Worm (Caenorhabditis elegans): Measurements from ENCODE around the gene F53E4.2.

F53E4.2 gene

ce11 chrV:15658262-15659060 is 4.2 kb downstream of the F53E4.2 start:
- peak; percentile 11 for TF ChIP-seq F13H6.1 (tag; optimal IDR thresholded peaks at IDR 0.05)
- TF ChIP-seq nhr-77 (tag; optimal IDR thresholded peaks at IDR 0.05): no peak

ce11 chrV:15661003-15661402 is 6.8 kb downstream of the F53E4.2 start:
- TF ChIP-seq skn-1 (tag; optimal IDR thresholded peaks at IDR 0.05): no peak
- TF ChIP-seq ztf-1 (GFP tag; conservative IDR thresholded peaks at IDR 0.05): no peak
- TF ChIP-seq sma-3 (GFP tag; optimal IDR thresholded peaks at IDR 0.05): peak; percentile 32
- no peak for TF ChIP-seq nhr-77 (tag; optimal IDR thresholded peaks at IDR 0.05)
- TF ChIP-seq sma-9 (GFP tag; optimal IDR thresholded peaks at IDR 0.05): peak; percentile 73
- no peak for TF ChIP-seq sma-9 (tag; optimal IDR thresholded peaks at IDR 0.05)
- TF ChIP-seq ceh-16 (tag; optimal IDR thresholded peaks at IDR 0.05): peak; percentile 75
- TF ChIP-seq blmp-1 (tag; optimal IDR thresholded peaks at IDR 0.05; ENCODE audit: insufficient read depth): peak; percentile 77
- peak; percentile 92 for TF ChIP-seq nhr-23 (tag; optimal IDR thresholded peaks at IDR 0.05)
- peak; percentile 19 for TF ChIP-seq egl-27 (tag; optimal IDR thresholded peaks at IDR 0.05)
- no peak for TF ChIP-seq mab-5 (tag; optimal IDR thresholded peaks at IDR 0.05)
- TF ChIP-seq ZK546.5 (tag; optimal IDR thresholded peaks at IDR 0.05): no peak
- no peak for TF ChIP-seq ceh-82 (tag; optimal IDR thresholded peaks at IDR 0.05)
- no peak for TF ChIP-seq ztf-11 (tag; optimal IDR thresholded peaks at IDR 0.05)
- TF ChIP-seq sem-4 (tag; optimal IDR thresholded peaks at IDR 0.05): peak; percentile 43
- TF ChIP-seq elt-1 (tag; optimal IDR thresholded peaks at IDR 0.05): peak; percentile 98
- TF ChIP-seq peb-1 (tag; optimal IDR thresholded peaks at IDR 0.05): peak; percentile 8
- peak; percentile 96 for TF ChIP-seq nhr-25 (tag; optimal IDR thresholded peaks at IDR 0.05)
- TF ChIP-seq nhr-6 (tag; optimal IDR thresholded peaks at IDR 0.05): peak; percentile 17

ce11 chrV:15661580-15661979 is 7.4 kb downstream of the F53E4.2 start:
- TF ChIP-seq nhr-129 (tag; optimal IDR thresholded peaks at IDR 0.05) (peak; percentile 0), sem-4 (tag; optimal IDR thresholded peaks at IDR 0.05) (peak; percentile 9), sma-9 (GFP tag; optimal IDR thresholded peaks at IDR 0.05) (peak; percentile 7), sma-9 (tag; optimal IDR thresholded peaks at IDR 0.05) (no peak), ceh-82 (tag; optimal IDR thresholded peaks at IDR 0.05) (no peak)

DNA sequence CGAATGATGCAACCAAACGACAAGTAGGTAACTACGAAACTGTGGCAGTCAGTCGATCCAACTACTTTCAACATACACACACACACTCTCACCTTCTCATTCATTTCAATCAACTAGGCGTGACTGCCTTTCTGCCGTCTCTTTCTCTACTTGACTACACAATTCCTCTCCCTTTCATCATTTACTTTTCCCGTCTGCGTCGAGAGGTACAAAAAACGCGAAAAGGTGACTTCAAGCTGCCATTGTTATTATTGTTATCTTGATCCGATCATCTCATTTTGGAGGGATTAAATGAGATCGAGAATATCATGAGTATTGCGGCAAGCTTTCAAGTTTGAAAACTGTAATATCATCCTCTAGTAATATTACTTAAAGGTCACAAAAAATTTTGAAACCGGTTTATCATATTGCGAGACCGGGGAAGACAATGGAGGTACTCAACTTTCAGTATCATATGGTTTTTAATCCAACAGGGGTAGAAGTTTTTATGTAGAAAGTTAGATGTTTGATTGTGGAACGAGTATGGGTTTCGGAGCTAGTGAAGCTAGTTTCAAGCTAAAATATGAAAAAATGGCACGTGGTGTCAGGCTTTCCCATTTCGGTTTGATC is 9.9 kb downstream of the F53E4.2 start:
- TF ChIP-seq nhr-6 (tag; optimal IDR thresholded peaks at IDR 0.05) (peak; percentile 16), ztf-1 (GFP tag; conservative IDR thresholded peaks at IDR 0.05) (no peak), unc-39 (tag; optimal IDR thresholded peaks at IDR 0.05) (no peak), nhr-25 (tag; optimal IDR thresholded peaks at IDR 0.05) (peak; percentile 79), sem-4 (tag; optimal IDR thresholded peaks at IDR 0.05) (peak; percentile 54), blmp-1 (tag; optimal IDR thresholded peaks at IDR 0.05; ENCODE audit: insufficient read depth) (peak; percentile 80), zag-1 (tag; optimal IDR thresholded peaks at IDR 0.05) (no peak), nhr-129 (tag; optimal IDR thresholded peaks at IDR 0.05) (peak; percentile 93), elt-1 (tag; optimal IDR thresholded peaks at IDR 0.05) (peak; percentile 26), elt-3 (tag; optimal IDR thresholded peaks at IDR 0.05) (no peak), mdl-1 (tag; optimal IDR thresholded peaks at IDR 0.05) (no peak), ZK546.5 (tag; optimal IDR thresholded peaks at IDR 0.05) (no peak), F13H6.1 (tag; optimal IDR thresholded peaks at IDR 0.05) (peak; percentile 50), nhr-12 (tag; optimal IDR thresholded peaks at IDR 0.05) (no peak), ztf-11 (tag; optimal IDR thresholded peaks at IDR 0.05) (no peak), unc-62 (GFP tag; optimal IDR thresholded peaks at IDR 0.05) (no peak), nhr-11 (tag; optimal IDR thresholded peaks at IDR 0.05) (no peak), C34F6.9 (tag; optimal IDR thresholded peaks at IDR 0.05) (peak; percentile 25), sma-3 (GFP tag; optimal IDR thresholded peaks at IDR 0.05) (no peak), Y55F3AM.14 (GFP tag; optimal IDR thresholded peaks at IDR 0.05) (no peak), fos-1 (tag; optimal IDR thresholded peaks at IDR 0.05) (peak; percentile 59), lin-11 (tag; optimal IDR thresholded peaks at IDR 0.05) (no peak), lsy-2 (tag; optimal IDR thresholded peaks at IDR 0.05) (peak in 1 of 2 experiments; percentile 33), R02D3.7 (tag; optimal IDR thresholded peaks at IDR 0.05) (no peak), nhr-77 (tag; optimal IDR thresholded peaks at IDR 0.05) (no peak), ama-1 (optimal IDR thresholded peaks at IDR 0.05) (peak; percentile 53), alr-1 (tag; optimal IDR thresholded peaks at IDR 0.05) (no peak), gmeb-1 (tag; optimal IDR thresholded peaks at IDR 0.05) (peak; percentile 15), peb-1 (tag; optimal IDR thresholded peaks at IDR 0.05) (no peak), nhr-10 (tag; optimal IDR thresholded peaks at IDR 0.05) (no peak), sma-9 (GFP tag; optimal IDR thresholded peaks at IDR 0.05) (peak; percentile 53), sma-9 (tag; optimal IDR thresholded peaks at IDR 0.05) (no peak), lin-13 (GFP tag; optimal IDR thresholded peaks at IDR 0.05) (no peak), mbf-1 (tag; optimal IDR thresholded peaks at IDR 0.05) (no peak), nhr-21 (tag; optimal IDR thresholded peaks at IDR 0.05) (no peak), dmd-4 (tag; optimal IDR thresholded peaks at IDR 0.05) (no peak), ceh-16 (tag; optimal IDR thresholded peaks at IDR 0.05) (peak; percentile 45), mab-5 (tag; optimal IDR thresholded peaks at IDR 0.05) (no peak), egl-27 (tag; optimal IDR thresholded peaks at IDR 0.05) (peak; percentile 5), ceh-82 (tag; optimal IDR thresholded peaks at IDR 0.05) (no peak)
